Worm (Caenorhabditis elegans) whole organism, L1 larva: ENCODE measurements around the gene srsx-36.

Source experiments
- C04F5.9 ChIP-seq: sonication (generic microtip); optimal IDR thresholded peaks from 2 replicates; lab custom pipeline; 2016; ENCODE audit warnings: missing genetic modification characterization, missing compliant biosample characterization
- ama-1 ChIP-seq: fragments of 150-350 bp; optimal IDR thresholded peaks from 2 replicates; lab custom pipeline; 2014
- ceh-82 ChIP-seq, 3 experiments: fragments of 150-350 bp in 1 of 3; sonication (generic microtip) in 2 of 3; optimal IDR thresholded peaks; 2 replicates each; lab custom pipeline; 2014 to 2017; ENCODE audit warnings: missing biosample characterization in 3 of 3, missing genetic modification characterization in 3 of 3
- ceh-88 ChIP-seq: fragments of 200-800 bp; sonication (Bioruptor generic); IDR thresholded peaks from 2 replicates; pipeline ENCODE4 v1.3.6; 2022; ENCODE audit warnings: missing genetic modification characterization, missing compliant biosample characterization
- ces-1 ChIP-seq: fragments of 150-350 bp; optimal IDR thresholded peaks from 2 replicates; lab custom pipeline; 2014; ENCODE audit warnings: missing biosample characterization, missing genetic modification reagents, missing genetic modification characterization
- efl-1 ChIP-seq, 4 experiments: fragments of 150-350 bp; optimal IDR thresholded peaks in 3 of 4; peaks in 1 of 4; 1 replicate in 1 of 4; 2 replicates in 3 of 4; lab custom pipeline; 2014; ENCODE audit warnings: missing biosample characterization in 2 of 4, missing genetic modification characterization in 2 of 4, missing genetic modification reagents in 2 of 4
- mep-1 ChIP-seq: fragments of 150-350 bp; optimal IDR thresholded peaks from 2 replicates; lab custom pipeline; 2014; ENCODE audit warnings: missing biosample characterization, missing genetic modification characterization
- nhr-12 ChIP-seq: sonication (generic microtip); optimal IDR thresholded peaks from 2 replicates; lab custom pipeline; 2017; ENCODE audit warnings: missing biosample characterization, missing genetic modification characterization
- sox-4 ChIP-seq: sonication (generic microtip); optimal IDR thresholded peaks from 2 replicates; lab custom pipeline; 2016; ENCODE audit warnings: missing genetic modification characterization, missing compliant biosample characterization
- unc-62 ChIP-seq: fragments of 150-350 bp; optimal IDR thresholded peaks from 2 replicates; lab custom pipeline; 2014; ENCODE audit warnings: missing biosample characterization, missing genetic modification reagents, missing genetic modification characterization
- ztf-11 ChIP-seq, 2 experiments: sonication (generic microtip); optimal IDR thresholded peaks; 2 replicates each; lab custom pipeline; 2016 to 2017; ENCODE audit warnings: missing genetic modification characterization in 2 of 2, missing biosample characterization in 1 of 2, missing compliant biosample characterization in 1 of 2

DNA sequence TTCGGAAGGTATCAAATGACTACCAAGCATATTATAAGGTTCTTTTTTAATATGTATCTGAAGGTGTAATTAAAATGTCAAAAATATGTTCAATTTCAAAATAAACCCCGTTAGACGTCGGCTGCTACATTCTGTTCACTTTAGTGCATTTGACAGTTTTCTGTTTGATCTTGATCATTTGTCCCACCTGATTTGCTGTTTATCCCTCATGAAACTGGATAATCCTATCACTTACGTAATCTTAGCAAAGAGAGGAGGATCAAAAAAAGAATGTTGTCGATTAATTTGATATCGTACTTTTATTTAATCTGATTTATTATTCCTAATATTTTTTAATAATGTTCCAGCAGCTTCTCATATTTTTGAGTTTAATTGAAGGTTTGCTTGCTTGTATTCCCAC, 1.0 kb upstream of the srsx-36 start, which contains the start of gene F54B8.1:
- TF ChIP-seq sox-4 (no peak), nhr-12 (tag; lab: Kevin White, UChicago) (no peak), ces-1 (GFP tag; lab: Kevin White, UChicago) (no peak), ztf-11 (tag; optimal IDR thresholded peaks at IDR 0.05; lab: Kevin White, UChicago) (no peak), ceh-88 (no peak), ceh-82 (tag; optimal IDR thresholded peaks at IDR 0.05; lab: Kevin White, UChicago) (no peak), mep-1 (no peak), C04F5.9 (tag; lab: Kevin White, UChicago) (no peak), unc-62 (GFP tag; lab: Kevin White, UChicago) (no peak), ama-1 (no peak), efl-1 (optimal IDR thresholded peaks at IDR 0.05; lab: Kevin White, UChicago) (no peak), efl-1 (GFP tag; optimal IDR thresholded peaks at IDR 0.05 in 1 of 2; lab: Kevin White, UChicago) (no peak)
